In genomic region chrIII:6947896-6948295, ce11 we compare ENCODE assay signal across 2 worm cellular contexts.
TF ChIP-seq lines count a peak whose summit lies in the region.

No protein-coding gene starts in this region.

TF ChIP-seq in whole organism, L1 larva, 84 proteins besides CTCF, POLR2A, EP300 and RAD21 (continued from another document):
- TF ChIP-seq dsc-1 (tag; optimal IDR thresholded peaks at IDR 0.05; lab: Kevin White, UChicago) (no peak), dpl-1 (GFP tag; optimal IDR thresholded peaks at IDR 0.05; lab: Kevin White, UChicago) (no peak), lin-35 (GFP tag; optimal IDR thresholded peaks at IDR 0.05; lab: Kevin White, UChicago) (peak in 1 of 2 experiments; percentile 15), ama-1 (optimal IDR thresholded peaks at IDR 0.05; lab: Kevin White, UChicago) (no peak), nhr-19 (GFP tag; conservative IDR thresholded peaks at IDR 0.05; lab: Robert Waterston, UW) (no peak), swsn-7 (tag; optimal IDR thresholded peaks at IDR 0.05; lab: Kevin White, UChicago) (no peak), blmp-1 (tag; optimal IDR thresholded peaks at IDR 0.05; lab: Kevin White, UChicago) (peak; percentile 52), lin-15B (tag; optimal IDR thresholded peaks at IDR 0.05; lab: Kevin White, UChicago) (no peak), mep-1 (tag; optimal IDR thresholded peaks at IDR 0.05; lab: Kevin White, UChicago) (peak; percentile 21), ztf-4 (tag; optimal IDR thresholded peaks at IDR 0.05; lab: Kevin White, UChicago) (no peak), unc-30 (tag; optimal IDR thresholded peaks at IDR 0.05; lab: Kevin White, UChicago) (no peak), egl-13 (tag; optimal IDR thresholded peaks at IDR 0.05; lab: Kevin White, UChicago) (no peak), fkh-8 (tag; optimal IDR thresholded peaks at IDR 0.05; lab: Kevin White, UChicago) (no peak), aly-2 (tag; optimal IDR thresholded peaks at IDR 0.05; lab: Kevin White, UChicago) (no peak), pag-3 (tag; optimal IDR thresholded peaks at IDR 0.05; lab: Kevin White, UChicago; ENCODE audit: borderline replicate concordance, insufficient read depth) (no peak), unc-62 (GFP tag; optimal IDR thresholded peaks at IDR 0.05; lab: Kevin White, UChicago) (no peak), Y116A8C.19 (tag; optimal IDR thresholded peaks at IDR 0.05; lab: Kevin White, UChicago; ENCODE audit: borderline replicate concordance) (no peak), ets-5 (GFP tag; IDR thresholded peaks at IDR 0.05; lab: Robert Waterston, UW) (no peak), grh-1 (GFP tag; IDR thresholded peaks at IDR 0.05; lab: Robert Waterston, UW) (no peak), alr-1 (tag; optimal IDR thresholded peaks at IDR 0.05; lab: Kevin White, UChicago; ENCODE audit: borderline replicate concordance) (no peak), lsy-2 (tag; optimal IDR thresholded peaks at IDR 0.05; lab: Kevin White, UChicago) (peak in 1 of 2 experiments; percentile 3), mef-2 (tag; optimal IDR thresholded peaks at IDR 0.05; lab: Kevin White, UChicago) (no peak), ceh-63 (GFP tag; optimal IDR thresholded peaks at IDR 0.05; lab: Kevin White, UChicago) (no peak), ces-1 (GFP tag; optimal IDR thresholded peaks at IDR 0.05; lab: Kevin White, UChicago) (no peak), hpl-2 (GFP tag; optimal IDR thresholded peaks at IDR 0.05; lab: Kevin White, UChicago) (no peak), C16A3.4 (tag; optimal IDR thresholded peaks at IDR 0.05; lab: Kevin White, UChicago) (no peak), unc-130 (tag; optimal IDR thresholded peaks at IDR 0.05; lab: Kevin White, UChicago) (no peak), snu-23 (GFP tag; optimal IDR thresholded peaks at IDR 0.05; lab: Kevin White, UChicago) (no peak), nhr-71 (tag; optimal IDR thresholded peaks at IDR 0.05; lab: Kevin White, UChicago) (no peak)

TF ChIP-seq in whole organism, late embryonic, 69 proteins besides CTCF, POLR2A, EP300 and RAD21 (continued from another document):
- no peak for TF ChIP-seq eyg-1 (tag; optimal IDR thresholded peaks at IDR 0.05; lab: Kevin White, UChicago)
- TF ChIP-seq tbx-7 (tag; optimal IDR thresholded peaks at IDR 0.05; lab: Kevin White, UChicago) = no peak
- TF ChIP-seq mec-3 (tag; optimal IDR thresholded peaks at IDR 0.05; lab: Kevin White, UChicago; ENCODE audit: borderline replicate concordance) = no peak
- no peak for TF ChIP-seq fkh-6 (tag; optimal IDR thresholded peaks at IDR 0.05; lab: Kevin White, UChicago)
- TF ChIP-seq ceh-45 (GFP tag; IDR thresholded peaks at IDR 0.05; lab: Robert Waterston, UW) = no peak
- no peak for TF ChIP-seq pha-4 (tag; optimal IDR thresholded peaks at IDR 0.05; lab: Kevin White, UChicago)
- TF ChIP-seq K02D7.2 (tag; optimal IDR thresholded peaks at IDR 0.05; lab: Kevin White, UChicago) = no peak
- TF ChIP-seq ceh-9 (tag; optimal IDR thresholded peaks at IDR 0.05; lab: Kevin White, UChicago) = no peak
- TF ChIP-seq fkh-10 (GFP tag; optimal IDR thresholded peaks at IDR 0.05; lab: Kevin White, UChicago) = no peak
- no peak for TF ChIP-seq Y22D7AL.16 (tag; optimal IDR thresholded peaks at IDR 0.05; lab: Kevin White, UChicago)
- TF ChIP-seq ceh-18 (tag; optimal IDR thresholded peaks at IDR 0.05; lab: Kevin White, UChicago) = no peak
- no peak for TF ChIP-seq K09A11.1 (tag; optimal IDR thresholded peaks at IDR 0.05; lab: Kevin White, UChicago; ENCODE audit: insufficient read depth)
- no peak for TF ChIP-seq zip-5 (tag; optimal IDR thresholded peaks at IDR 0.05; lab: Kevin White, UChicago)
- no peak for TF ChIP-seq pros-1 (tag; optimal IDR thresholded peaks at IDR 0.05; lab: Kevin White, UChicago)
- no peak for TF ChIP-seq ceh-22 (tag; optimal IDR thresholded peaks at IDR 0.05; lab: Kevin White, UChicago)
- no peak for TF ChIP-seq rnt-1 (tag; optimal IDR thresholded peaks at IDR 0.05; lab: Kevin White, UChicago)
- TF ChIP-seq unc-3 (GFP tag; conservative IDR thresholded peaks at IDR 0.05; lab: Robert Waterston, UW) = no peak
- no peak for TF ChIP-seq unc-3 (tag; optimal IDR thresholded peaks at IDR 0.05; lab: Kevin White, UChicago)
- peak; percentile 64 for TF ChIP-seq hlh-30 (tag; optimal IDR thresholded peaks at IDR 0.05; lab: Kevin White, UChicago; ENCODE audit: insufficient read depth)
- peak; percentile 31 for TF ChIP-seq pax-1 (tag; optimal IDR thresholded peaks at IDR 0.05; lab: Kevin White, UChicago)
- TF ChIP-seq ttx-3 (tag; optimal IDR thresholded peaks at IDR 0.05; lab: Kevin White, UChicago) = no peak
- no peak for TF ChIP-seq sox-2 (GFP tag; IDR thresholded peaks at IDR 0.05; lab: Robert Waterston, UW)
